Worm (Caenorhabditis elegans): Measurements from ENCODE around the gene ceh-7.

The ceh-7 gene

DNA sequence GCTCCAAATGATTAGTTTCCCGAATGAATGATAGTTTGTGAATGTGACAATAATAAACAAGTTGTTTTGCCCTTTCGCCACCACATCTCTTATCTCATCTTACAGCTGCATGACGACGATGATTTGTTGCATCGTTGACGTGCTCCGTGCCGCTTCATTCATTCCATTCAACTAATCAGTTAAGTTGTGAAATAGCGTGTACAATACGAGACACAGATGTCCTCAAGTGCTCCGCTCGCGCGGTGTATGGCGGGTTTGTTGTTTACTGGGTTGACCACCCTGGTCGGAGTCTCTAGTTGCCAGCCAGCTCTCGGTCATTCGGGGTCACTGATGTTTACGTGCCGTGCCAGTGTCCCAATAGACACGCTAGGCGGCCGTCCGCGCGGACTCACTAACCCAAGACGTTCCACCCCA, 44.3 kb upstream of the ceh-7 start (continued):
- TF ChIP-seq cebp-1 (GFP tag; IDR thresholded peaks at IDR 0.05) (peak; percentile 50; the same call in 1 of the 2 replicates), cebp-1 (tag; optimal IDR thresholded peaks at IDR 0.05) (peak; percentile 27)

ce11 chrII:8747246-8747938, 43.8 kb upstream of the ceh-7 start:
- TF ChIP-seq nhr-27 (tag; optimal IDR thresholded peaks at IDR 0.05) (peak; percentile 54), unc-130 (GFP tag; optimal IDR thresholded peaks at IDR 0.05) (no peak), Y95B8A.8 (GFP tag; IDR thresholded peaks at IDR 0.05) (peak; percentile 82; the same call in 1 of the 2 replicates), snpc-3.4 (tag; optimal IDR thresholded peaks at IDR 0.05) (no peak), ZK185.1 (tag; optimal IDR thresholded peaks at IDR 0.05; ENCODE audit: poor library complexity, severe bottlenecking) (peak; percentile 4), hlh-26 (GFP tag; conservative IDR thresholded peaks at IDR 0.05) (0 out of 2 replicates have a peak, but pooled peaks have one; percentile 18), rec-8 (tag; optimal IDR thresholded peaks at IDR 0.05) (no peak), die-1 (tag; optimal IDR thresholded peaks at IDR 0.05) (peak; percentile 40), bed-2 (GFP tag; IDR thresholded peaks at IDR 0.05) (no peak), B0035.1 (tag; optimal IDR thresholded peaks at IDR 0.05) (peak; percentile 62), dox-1 (GFP tag; IDR thresholded peaks at IDR 0.05) (peak; percentile 75), Y67H2A.10 (GFP tag; conservative IDR thresholded peaks at IDR 0.05) (no peak), nfya-2 (GFP tag; IDR thresholded peaks at IDR 0.05) (no peak), F22D6.2 (tag; optimal IDR thresholded peaks at IDR 0.05) (peak; percentile 34), aptf-2 (GFP tag; conservative IDR thresholded peaks at IDR 0.05) (peak; percentile 59; the same call in 1 of the 2 replicates), T07F8.4 (tag; optimal IDR thresholded peaks at IDR 0.05) (peak; percentile 6), ztf-25 (GFP tag; IDR thresholded peaks at IDR 0.05) (peak; percentile 50; the same call in 1 of the 2 replicates), K11D2.4 (GFP tag; IDR thresholded peaks at IDR 0.05) (peak; percentile 78), B0336.3 (GFP tag; IDR thresholded peaks at IDR 0.05) (peak; percentile 88), hlh-12 (tag; optimal IDR thresholded peaks at IDR 0.05) (no peak), ztf-26 (tag; optimal IDR thresholded peaks at IDR 0.05) (no peak), C17E4.6 (GFP tag; IDR thresholded peaks at IDR 0.05) (no peak), nfyb-1 (GFP tag; IDR thresholded peaks at IDR 0.05) (peak; percentile 78), chd-7 (tag; optimal IDR thresholded peaks at IDR 0.05) (peak; percentile 86), akir-1 (GFP tag; optimal IDR thresholded peaks at IDR 0.05) (peak; percentile 19), madf-10 (tag; optimal IDR thresholded peaks at IDR 0.05) (peak; percentile 60), F55B11.4 (tag; optimal IDR thresholded peaks at IDR 0.05; ENCODE audit: borderline replicate concordance, insufficient read depth) (no peak), nhr-80 (tag; optimal IDR thresholded peaks at IDR 0.05) (peak; percentile 59), snpc-1.1 (tag; optimal IDR thresholded peaks at IDR 0.05; ENCODE audit: insufficient read depth) (no peak), madf-3 (GFP tag; IDR thresholded peaks at IDR 0.05) (peak; percentile 66; the same call in 1 of the 2 replicates), T26A5.8 (tag; optimal IDR thresholded peaks at IDR 0.05) (no peak), egl-44 (GFP tag; IDR thresholded peaks at IDR 0.05) (0 out of 2 replicates have a peak, but pooled peaks have one; percentile 10), dpl-1 (GFP tag; optimal IDR thresholded peaks at IDR 0.05) (peak; percentile 5), pbrm-1 (GFP tag; IDR thresholded peaks at IDR 0.05) (peak; percentile 66; the same call in 1 of the 2 replicates), lsl-1 (GFP tag; optimal IDR thresholded peaks at IDR 0.05) (no peak), mcd-1 (GFP tag; IDR thresholded peaks at IDR 0.05) (peak; percentile 35; the same call in 1 of the 2 replicates), F33H1.4 (GFP tag; IDR thresholded peaks at IDR 0.05) (no peak), K12H6.12 (tag; optimal IDR thresholded peaks at IDR 0.05) (peak; percentile 75), ceh-91 (GFP tag; IDR thresholded peaks at IDR 0.05) (no peak), lin-54 (GFP tag; optimal IDR thresholded peaks at IDR 0.05) (peak; percentile 46), F37B4.10 (GFP tag; IDR thresholded peaks at IDR 0.05) (0 out of 2 replicates have a peak, but pooled peaks have one; percentile 80), hmg-20 (GFP tag; IDR thresholded peaks at IDR 0.05) (peak; percentile 36; the same call in 1 of the 2 replicates), ztf-28 (GFP tag; IDR thresholded peaks at IDR 0.05) (no peak)

All from whole organism, young adult.